Worm (Caenorhabditis elegans): ENCODE results near the gene R151.1.

Gene R151.1

DNA sequence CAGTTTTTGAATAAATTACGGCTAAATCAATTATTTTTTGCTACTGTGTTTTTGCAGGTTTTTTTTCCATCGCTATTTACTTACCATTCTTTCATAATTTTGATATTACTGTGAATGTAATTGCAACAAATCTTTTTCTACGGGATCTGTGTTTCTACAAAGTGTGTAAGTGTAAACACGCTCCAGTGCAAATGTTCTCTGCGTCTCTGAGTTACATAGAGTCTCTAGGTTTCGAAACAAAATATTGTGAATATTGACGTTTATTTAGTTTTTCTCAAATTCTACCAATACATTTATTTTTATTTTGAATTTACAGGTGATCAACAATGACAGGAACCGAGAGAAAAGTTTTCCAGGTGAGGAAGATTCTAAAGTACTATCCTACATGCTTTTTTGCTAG, 32.3 kb upstream of the R151.1 start, which contains the start of gene yju-2:
Gene yju-2 (plus strand): TSS at position 315 of the 400 bp plus-strand sequence.
- TF ChIP-seq zip-5 (tag; optimal IDR thresholded peaks at IDR 0.05) (peak; percentile 26), ceh-2 (tag; optimal IDR thresholded peaks at IDR 0.05) (peak; percentile 51), ref-2 (tag; optimal IDR thresholded peaks at IDR 0.05) (peak; percentile 47), ets-4 (tag; optimal IDR thresholded peaks at IDR 0.05) (peak; percentile 22), odd-2 (tag; optimal IDR thresholded peaks at IDR 0.05) (no peak), sox-2 (GFP tag; IDR thresholded peaks at IDR 0.05) (no peak), C08G9.2 (tag; optimal IDR thresholded peaks at IDR 0.05) (peak; percentile 21), sdc-2 (tag; optimal IDR thresholded peaks at IDR 0.05) (peak; percentile 2), ceh-31 (tag; optimal IDR thresholded peaks at IDR 0.05) (peak; percentile 66), unc-42 (tag; optimal IDR thresholded peaks at IDR 0.05) (peak; percentile 14), hlh-13 (GFP tag; optimal IDR thresholded peaks at IDR 0.05) (no peak), npax-4 (tag; optimal IDR thresholded peaks at IDR 0.05) (no peak), tbx-2 (tag; optimal IDR thresholded peaks at IDR 0.05) (peak; percentile 57), che-1 (tag; optimal IDR thresholded peaks at IDR 0.05) (no peak), nfya-1 (tag; optimal IDR thresholded peaks at IDR 0.05) (peak; percentile 27)

DNA sequence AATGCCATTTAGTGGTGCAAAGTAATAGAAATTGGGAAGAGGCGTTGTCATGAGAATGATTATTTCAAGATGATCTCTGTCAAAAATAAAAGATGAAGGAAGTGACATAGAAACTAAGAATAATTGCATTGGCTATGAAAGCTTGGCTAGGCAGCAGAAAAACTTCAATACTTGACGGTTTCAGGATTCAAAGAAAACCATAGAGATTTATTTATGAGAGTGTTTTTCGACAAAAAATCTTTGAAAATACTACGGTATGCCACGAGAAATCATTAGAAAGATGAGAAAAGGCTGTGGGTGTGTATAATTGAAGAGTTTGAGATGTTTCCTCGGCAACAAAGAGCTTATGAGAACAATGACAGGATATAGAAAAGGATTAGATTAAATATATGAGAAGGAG, 30.9 kb upstream of the R151.1 start, which contains the start of gene F37C12.14:
Gene F37C12.14 (minus strand): TSS at position 101 of the 400 bp plus-strand sequence.
- no peak for TF ChIP-seq ceh-34 (tag; optimal IDR thresholded peaks at IDR 0.05)
- TF ChIP-seq C38D4.7 (GFP tag; optimal IDR thresholded peaks at IDR 0.05) = no peak
- TF ChIP-seq ceh-22 (tag; optimal IDR thresholded peaks at IDR 0.05) = no peak
- no peak for TF ChIP-seq pqm-1 (tag; optimal IDR thresholded peaks at IDR 0.05)
- no peak for TF ChIP-seq dmd-4 (tag; optimal IDR thresholded peaks at IDR 0.05; ENCODE audit: borderline replicate concordance)
- no peak for TF ChIP-seq fax-1 (tag; optimal IDR thresholded peaks at IDR 0.05)
- no peak for TF ChIP-seq rnt-1 (tag; optimal IDR thresholded peaks at IDR 0.05)
- no peak for TF ChIP-seq syd-9 (tag; optimal IDR thresholded peaks at IDR 0.05)
- no peak for TF ChIP-seq K09A11.1 (tag; optimal IDR thresholded peaks at IDR 0.05; ENCODE audit: insufficient read depth)
- no peak for TF ChIP-seq elt-2 (tag; optimal IDR thresholded peaks at IDR 0.05)
- TF ChIP-seq ceh-6 (GFP tag; optimal IDR thresholded peaks at IDR 0.05) = no peak
- no peak for TF ChIP-seq npax-4 (tag; optimal IDR thresholded peaks at IDR 0.05)
- no peak for TF ChIP-seq pat-9 (tag; optimal IDR thresholded peaks at IDR 0.05)
- TF ChIP-seq Y22D7AL.16 (tag; optimal IDR thresholded peaks at IDR 0.05) = no peak
- TF ChIP-seq unc-3 (GFP tag; conservative IDR thresholded peaks at IDR 0.05) = no peak
- no peak for TF ChIP-seq unc-3 (tag; optimal IDR thresholded peaks at IDR 0.05)
- no peak for TF ChIP-seq dve-1 (tag; optimal IDR thresholded peaks at IDR 0.05)

DNA sequence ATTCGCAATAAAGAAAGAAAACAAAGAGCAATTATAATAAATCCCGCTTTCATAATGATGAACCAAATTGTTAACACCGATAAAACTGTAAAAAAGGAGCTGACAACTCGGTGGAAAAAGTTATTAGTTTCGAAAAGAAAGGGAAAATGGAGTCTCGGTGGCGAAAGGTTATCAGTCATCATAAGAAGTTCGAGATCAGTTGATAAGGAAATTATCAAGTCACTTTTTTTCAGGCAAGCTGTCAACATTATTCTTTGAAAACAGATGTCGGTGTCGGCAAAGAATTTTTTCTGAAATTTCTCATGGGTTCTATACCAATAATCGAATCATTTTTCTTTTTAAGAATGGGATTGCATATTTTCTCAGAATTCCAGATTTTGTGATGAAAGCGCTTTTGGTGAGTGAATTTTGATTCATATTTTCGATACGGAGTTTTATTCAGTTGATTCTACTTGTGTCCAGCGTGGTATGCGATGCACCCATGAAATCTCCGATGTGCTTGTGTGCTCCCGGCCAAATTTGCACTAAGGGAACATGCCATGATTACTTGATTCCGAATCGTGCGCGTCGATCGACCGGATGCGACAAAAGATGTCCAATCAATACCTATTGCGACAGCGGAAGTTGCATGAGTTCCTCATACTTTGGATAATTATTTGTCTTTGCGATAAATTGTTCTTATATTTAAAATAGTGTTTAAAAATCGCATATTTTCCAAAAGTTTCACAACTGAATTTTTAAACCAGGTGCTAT, 27.9 kb upstream of the R151.1 start, which contains the start of the genes F37C12.21 and F37C12.10:
Gene F37C12.21 (plus strand): TSS at position 58 of the 753 bp plus-strand sequence.
Gene F37C12.10 (minus strand): TSS at position 85 of the 753 bp plus-strand sequence.
- TF ChIP-seq ceh-18 (tag; optimal IDR thresholded peaks at IDR 0.05) (no peak), elt-2 (tag; optimal IDR thresholded peaks at IDR 0.05) (peak; percentile 49)

DNA sequence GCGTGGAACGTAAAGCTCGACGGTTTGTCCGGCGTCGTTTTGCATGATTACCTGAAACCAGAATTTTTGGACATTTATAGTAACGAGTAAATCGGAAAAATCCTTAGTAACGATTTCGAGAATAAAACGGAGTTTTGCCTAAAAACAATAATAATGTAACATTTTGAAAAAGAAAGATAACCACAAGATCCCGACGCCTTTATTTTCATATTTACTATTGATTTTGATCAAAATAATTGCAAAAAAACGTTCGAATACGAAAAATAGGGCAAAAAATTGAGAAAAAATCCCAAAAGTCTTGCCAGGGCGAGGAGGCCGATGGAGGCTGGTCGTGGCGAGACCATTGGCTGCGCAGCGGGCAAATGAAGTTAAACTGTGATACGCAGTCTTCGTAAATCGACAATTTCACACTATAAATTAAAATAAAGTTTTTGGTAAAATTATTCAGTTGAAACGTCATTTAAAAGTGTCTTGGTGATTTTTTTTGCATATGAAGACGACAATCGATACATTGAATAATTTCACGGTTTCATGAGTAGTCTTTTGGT, 26.7 kb upstream of the R151.1 start, which contains the start of gene rps-21:
Gene rps-21 (minus strand): TSS at position 51 of the 548 bp plus-strand sequence.
- TF ChIP-seq unc-42 (tag; optimal IDR thresholded peaks at IDR 0.05) (peak; percentile 88), ceh-48 (tag; optimal IDR thresholded peaks at IDR 0.05) (peak; percentile 19), ceh-14 (tag; optimal IDR thresholded peaks at IDR 0.05) (peak; percentile 6), ceh-31 (tag; optimal IDR thresholded peaks at IDR 0.05) (peak; percentile 71), elt-2 (tag; optimal IDR thresholded peaks at IDR 0.05) (peak; percentile 21), ceh-34 (tag; optimal IDR thresholded peaks at IDR 0.05) (peak; percentile 47), ets-4 (tag; optimal IDR thresholded peaks at IDR 0.05) (no peak), T23F11.4 (GFP tag; optimal IDR thresholded peaks at IDR 0.05) (no peak), unc-86 (tag; optimal IDR thresholded peaks at IDR 0.05) (peak; percentile 22), pat-9 (tag; optimal IDR thresholded peaks at IDR 0.05) (no peak), ceh-19 (GFP tag; optimal IDR thresholded peaks at IDR 0.05) (no peak), rnt-1 (tag; optimal IDR thresholded peaks at IDR 0.05) (peak; percentile 19), sdc-2 (tag; optimal IDR thresholded peaks at IDR 0.05) (no peak), ceh-18 (tag; optimal IDR thresholded peaks at IDR 0.05) (peak; percentile 45), fax-1 (tag; optimal IDR thresholded peaks at IDR 0.05) (no peak), pha-2 (tag; optimal IDR thresholded peaks at IDR 0.05) (peak; percentile 20), tbx-2 (tag; optimal IDR thresholded peaks at IDR 0.05) (peak; percentile 69), ref-2 (tag; optimal IDR thresholded peaks at IDR 0.05) (peak; percentile 11), unc-55 (GFP tag; optimal IDR thresholded peaks at IDR 0.05) (peak; percentile 32), nfya-1 (tag; optimal IDR thresholded peaks at IDR 0.05) (peak; percentile 81)

Data from whole organism, late embryonic.